Fruit fly (Drosophila melanogaster): ENCODE results near the gene Naxe.

The Naxe gene

DNA sequence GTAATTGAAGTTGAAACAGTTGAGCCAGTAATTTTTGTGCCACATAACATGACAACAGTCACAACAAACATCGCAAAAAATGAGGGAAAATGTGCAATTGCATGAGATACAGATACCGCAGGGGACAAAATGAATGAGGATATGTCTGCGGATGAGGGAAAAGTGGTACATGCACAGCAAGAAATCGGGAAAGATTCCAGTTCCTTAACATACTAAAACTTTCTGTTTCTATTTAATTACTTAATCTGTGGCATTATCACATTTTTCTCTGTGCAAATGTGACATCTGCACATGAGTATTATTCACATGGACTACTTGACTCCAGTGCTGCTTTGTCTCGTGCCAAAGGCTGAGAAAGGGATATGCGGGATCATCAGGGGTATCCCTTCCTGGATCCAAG lies 6.8 kb upstream of the Naxe start:
- TF ChIP-seq CG12768 (GFP tag; optimal IDR thresholded peaks at IDR 0.05) = no peak
- TF ChIP-seq toe (GFP tag; optimal IDR thresholded peaks at IDR 0.05) = no peak
- no peak for TF ChIP-seq Hr96 (GFP tag; optimal IDR thresholded peaks at IDR 0.05)

DNA sequence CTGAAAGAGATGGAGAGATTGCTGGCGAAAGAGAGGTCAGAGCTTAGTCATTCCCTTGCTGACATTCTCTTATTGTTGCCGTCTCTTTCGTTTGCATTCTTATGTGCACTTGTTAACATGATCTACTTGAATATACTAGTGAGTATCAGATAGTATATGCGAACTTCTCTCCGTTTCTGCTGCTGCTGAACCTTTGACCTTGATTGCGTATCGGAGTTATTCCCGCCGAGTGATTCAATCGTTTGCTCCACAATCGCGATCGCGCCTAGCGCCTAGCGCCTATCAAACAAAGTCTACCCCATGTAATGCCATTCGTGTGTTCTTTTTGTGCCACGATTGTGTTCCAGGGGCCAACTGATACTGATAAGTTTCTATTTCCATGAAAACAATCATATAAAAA lies 3.2 kb upstream of the Naxe start:
- no peak for TF ChIP-seq CG7101 (tag; optimal IDR thresholded peaks at IDR 0.05)
- no peak for TF ChIP-seq toe (GFP tag; optimal IDR thresholded peaks at IDR 0.05)
- TF ChIP-seq Clk (GFP tag; optimal IDR thresholded peaks at IDR 0.05) = no peak
- TF ChIP-seq CG1620 (GFP tag; optimal IDR thresholded peaks at IDR 0.05) = no peak
- TF ChIP-seq CG11617 (GFP tag; optimal IDR thresholded peaks at IDR 0.05) = no peak
- TF ChIP-seq cic (GFP tag; optimal IDR thresholded peaks at IDR 0.05) = no peak
- no peak for TF ChIP-seq CG5204 (GFP tag; optimal IDR thresholded peaks at IDR 0.05)
- TF ChIP-seq ovo (GFP tag; optimal IDR thresholded peaks at IDR 0.05) = no peak

DNA sequence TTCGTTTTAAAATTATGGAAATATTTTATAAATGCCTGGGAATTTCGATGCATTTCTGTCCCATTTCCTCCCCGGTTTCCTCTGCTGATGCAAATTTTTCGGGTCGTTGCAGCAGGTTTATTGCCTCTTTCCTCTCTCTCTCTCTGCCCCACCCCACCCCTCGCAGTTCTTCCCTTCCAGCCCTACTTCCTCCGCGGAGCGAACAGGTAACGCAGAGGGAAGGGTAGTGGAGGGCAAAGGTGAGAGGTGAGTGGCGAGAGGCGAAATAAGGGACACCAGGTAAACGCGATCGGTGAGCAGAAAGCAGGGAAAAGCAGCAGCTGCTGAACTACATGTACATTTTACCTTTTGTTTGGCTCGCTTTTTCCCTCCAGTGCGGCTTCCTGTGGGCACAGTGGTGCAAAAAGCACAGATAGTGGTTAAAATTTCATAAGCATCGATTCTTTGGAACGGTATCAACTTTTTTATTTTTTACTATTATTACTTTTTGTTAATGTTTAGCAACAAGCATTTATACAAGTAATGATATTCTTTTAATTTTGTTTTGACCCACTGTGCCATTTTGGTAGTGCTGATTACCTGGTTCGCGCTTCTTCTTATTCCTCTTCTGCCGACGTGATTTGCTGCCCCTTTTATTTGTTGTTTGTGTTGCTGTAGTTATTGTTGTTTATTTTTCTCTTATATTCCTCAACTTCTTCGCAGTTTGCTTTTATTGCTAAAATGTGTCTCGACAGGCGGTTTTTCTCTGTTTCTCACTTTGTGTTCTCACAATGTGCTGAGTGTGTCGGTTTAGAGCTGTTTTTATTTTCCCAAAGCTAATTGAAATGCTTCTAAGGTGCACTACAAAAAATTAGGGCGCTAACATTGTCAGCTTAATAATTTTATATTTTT lies 2.3 kb upstream of the Naxe start:
- TF ChIP-seq cnc (optimal IDR thresholded peaks at IDR 0.05) (no peak), toe (GFP tag; optimal IDR thresholded peaks at IDR 0.05) (no peak), CG1620 (GFP tag; optimal IDR thresholded peaks at IDR 0.05) (peak; percentile 16), Hr96 (GFP tag; optimal IDR thresholded peaks at IDR 0.05) (no peak), Clk (GFP tag; optimal IDR thresholded peaks at IDR 0.05) (no peak), CG14711 (tag; optimal IDR thresholded peaks at IDR 0.05) (peak; percentile 14), kay (GFP tag; ENCODE audit: borderline replicate concordance) (no peak), CG7101 (tag; optimal IDR thresholded peaks at IDR 0.05) (peak; percentile 7), CG33017 (tag; optimal IDR thresholded peaks at IDR 0.05) (no peak), pad (GFP tag; optimal IDR thresholded peaks at IDR 0.05) (no peak), bab1 (GFP tag; optimal IDR thresholded peaks at IDR 0.05) (peak; percentile 13), CG11617 (GFP tag; optimal IDR thresholded peaks at IDR 0.05) (no peak), Mnt (GFP tag; optimal IDR thresholded peaks at IDR 0.05) (no peak), CG5204 (GFP tag; optimal IDR thresholded peaks at IDR 0.05) (no peak), cic (GFP tag; optimal IDR thresholded peaks at IDR 0.05) (no peak), ovo (GFP tag; optimal IDR thresholded peaks at IDR 0.05) (no peak), CG7045 (GFP tag; optimal IDR thresholded peaks at IDR 0.05) (no peak), tj (GFP tag; optimal IDR thresholded peaks at IDR 0.05) (peak; percentile 67), CG12768 (GFP tag; optimal IDR thresholded peaks at IDR 0.05) (no peak), Crg-1 (GFP tag; optimal IDR thresholded peaks at IDR 0.05) (no peak)

DNA sequence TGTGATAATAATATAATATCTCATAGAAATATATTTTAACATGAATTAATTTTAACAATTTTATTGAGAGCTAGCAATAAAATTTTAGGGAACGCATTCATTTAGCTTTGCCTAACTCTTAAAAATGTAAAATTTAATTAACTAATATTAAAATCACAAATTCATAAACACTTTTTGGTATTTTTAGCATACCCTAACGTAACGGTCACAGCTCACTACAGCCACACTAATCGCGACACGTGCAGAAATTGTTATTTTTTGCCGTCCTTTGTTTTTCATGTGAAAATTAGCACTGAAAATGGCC lies 3.1 kb downstream of the Naxe start, which contains the start of gene CG2972:
Gene CG2972 (plus strand): TSS at position 205 of the 304 bp plus-strand sequence.
- TF ChIP-seq Hr96 (GFP tag; optimal IDR thresholded peaks at IDR 0.05) (no peak), Mnt (GFP tag; optimal IDR thresholded peaks at IDR 0.05) (peak; percentile 72)

DNA sequence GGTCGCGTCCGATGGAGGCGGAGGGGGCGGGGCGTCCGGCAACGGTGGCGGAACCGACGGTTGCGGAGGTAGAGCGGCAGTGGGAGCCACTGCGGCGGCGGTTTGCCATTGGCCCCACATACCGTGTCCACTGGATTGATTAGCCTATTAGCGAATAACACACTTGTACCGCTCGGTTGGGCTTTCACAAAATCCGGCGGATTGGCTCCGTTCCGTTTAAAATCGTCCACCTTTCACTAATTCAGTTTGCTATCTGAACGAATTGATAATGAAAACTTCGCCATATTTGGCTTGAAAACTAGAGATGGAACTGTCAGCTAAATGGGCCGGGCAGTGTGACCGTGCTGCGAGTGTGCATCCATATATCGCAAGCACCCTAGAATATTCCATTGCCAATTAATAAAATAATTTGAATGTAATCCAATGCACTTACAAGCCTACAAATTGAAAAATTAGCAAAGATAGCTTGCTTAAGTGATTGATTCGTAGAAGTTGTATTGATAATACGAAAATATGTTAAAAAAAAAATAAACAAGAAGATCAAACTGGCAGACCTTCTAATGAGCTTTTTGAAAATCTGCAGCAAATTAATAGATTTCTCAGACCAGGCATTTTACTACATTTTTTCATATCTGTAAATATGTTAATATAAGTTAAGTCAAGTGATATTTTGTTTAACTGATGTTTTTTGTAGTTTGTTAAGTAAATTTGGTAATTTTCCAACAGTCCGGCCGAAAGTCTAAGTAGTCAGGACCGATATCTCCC lies 3.6 kb downstream of the Naxe start, which contains the start of gene ZAP3:
Gene ZAP3 (minus strand): TSS at position 308 of the 765 bp plus-strand sequence.
- TF ChIP-seq CG12768 (GFP tag; optimal IDR thresholded peaks at IDR 0.05) (no peak), bab1 (GFP tag; optimal IDR thresholded peaks at IDR 0.05) (peak; percentile 40)

DNA sequence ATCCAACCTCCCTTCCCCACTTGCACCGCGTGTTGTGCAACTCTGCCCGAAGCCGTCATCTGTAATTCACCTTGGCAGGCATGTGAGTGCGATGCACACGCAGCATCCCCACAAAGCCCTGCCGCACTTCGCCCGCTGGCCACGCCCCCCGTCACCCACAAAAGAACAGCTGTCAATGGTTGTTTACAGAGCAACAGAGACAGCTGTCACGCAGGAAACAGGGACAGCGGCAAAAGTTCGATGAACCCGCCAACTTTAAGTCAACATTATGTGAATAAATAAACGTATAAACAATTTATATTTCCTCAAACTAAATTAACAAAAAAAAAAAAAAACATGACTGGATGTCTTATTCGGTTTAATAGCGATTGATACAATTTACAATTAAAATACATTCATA lies 14.5 kb downstream of the Naxe start:
- TF ChIP-seq ovo (GFP tag; optimal IDR thresholded peaks at IDR 0.05) = no peak
- no peak for TF ChIP-seq CG33017 (tag; optimal IDR thresholded peaks at IDR 0.05)
- TF ChIP-seq pad (GFP tag; optimal IDR thresholded peaks at IDR 0.05) = no peak
- TF ChIP-seq cnc (optimal IDR thresholded peaks at IDR 0.05) = no peak
- no peak for TF ChIP-seq CG14711 (tag; optimal IDR thresholded peaks at IDR 0.05)
- no peak for TF ChIP-seq CG1620 (GFP tag; optimal IDR thresholded peaks at IDR 0.05)
- no peak for TF ChIP-seq Crg-1 (GFP tag; optimal IDR thresholded peaks at IDR 0.05)
- no peak for TF ChIP-seq cic (GFP tag; optimal IDR thresholded peaks at IDR 0.05)
- no peak for TF ChIP-seq Hr96 (GFP tag; optimal IDR thresholded peaks at IDR 0.05)
- TF ChIP-seq CG12768 (GFP tag; optimal IDR thresholded peaks at IDR 0.05) = no peak
- TF ChIP-seq tj (GFP tag; optimal IDR thresholded peaks at IDR 0.05) = no peak
- no peak for TF ChIP-seq CG11617 (GFP tag; optimal IDR thresholded peaks at IDR 0.05)
- TF ChIP-seq kay (GFP tag; ENCODE audit: borderline replicate concordance) = no peak
- no peak for TF ChIP-seq Clk (GFP tag; optimal IDR thresholded peaks at IDR 0.05)
- no peak for TF ChIP-seq Mnt (GFP tag; optimal IDR thresholded peaks at IDR 0.05)

DNA sequence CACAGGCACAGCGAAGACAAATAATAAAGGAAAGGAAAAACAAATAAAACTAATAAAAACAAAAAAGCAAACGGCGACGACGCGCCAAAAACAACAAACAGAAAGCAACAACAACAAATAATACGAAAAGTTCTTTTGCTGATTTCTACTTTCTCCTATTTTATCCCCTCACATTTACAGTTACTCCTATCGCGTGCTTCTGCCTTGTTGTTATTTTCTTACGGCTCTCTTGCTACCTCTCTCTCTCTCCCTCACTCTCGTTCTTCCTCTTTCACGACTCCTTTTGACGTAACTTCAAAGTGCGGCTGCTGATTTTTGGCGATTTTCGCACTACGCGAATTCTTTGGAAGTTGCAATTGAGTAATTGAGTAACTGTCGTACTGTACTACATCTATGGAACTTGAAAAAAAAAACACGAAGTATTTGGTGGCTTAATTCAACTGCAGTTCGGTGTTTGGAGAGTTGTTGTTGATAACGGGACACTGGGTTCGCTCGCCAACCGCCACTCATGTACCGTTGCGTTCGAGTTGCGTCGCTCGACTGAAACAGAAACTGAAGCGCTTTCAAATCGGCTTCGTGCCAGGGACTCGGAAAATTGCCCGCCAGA lies 15.5 kb downstream of the Naxe start, which contains the start of gene CG15312:
Gene CG15312 (minus strand): TSS at position 544 of the 607 bp plus-strand sequence.
- TF ChIP-seq CG7045 (GFP tag; optimal IDR thresholded peaks at IDR 0.05) (no peak), CG11617 (GFP tag; optimal IDR thresholded peaks at IDR 0.05) (no peak), Mnt (GFP tag; optimal IDR thresholded peaks at IDR 0.05) (no peak), tj (GFP tag; optimal IDR thresholded peaks at IDR 0.05) (no peak), CG1620 (GFP tag; optimal IDR thresholded peaks at IDR 0.05) (no peak), Hr96 (GFP tag; optimal IDR thresholded peaks at IDR 0.05) (no peak), Clk (GFP tag; optimal IDR thresholded peaks at IDR 0.05) (no peak), pad (GFP tag; optimal IDR thresholded peaks at IDR 0.05) (peak; percentile 95), toe (GFP tag; optimal IDR thresholded peaks at IDR 0.05) (no peak), kay (GFP tag; ENCODE audit: borderline replicate concordance) (no peak), CG33017 (tag; optimal IDR thresholded peaks at IDR 0.05) (no peak), cic (GFP tag; optimal IDR thresholded peaks at IDR 0.05) (no peak), ovo (GFP tag; optimal IDR thresholded peaks at IDR 0.05) (peak; percentile 80), CG5204 (GFP tag; optimal IDR thresholded peaks at IDR 0.05) (no peak), CG12768 (GFP tag; optimal IDR thresholded peaks at IDR 0.05) (no peak)
